Worm (Caenorhabditis elegans): ENCODE data around the gene cat-1.

cat-1 gene

DNA sequence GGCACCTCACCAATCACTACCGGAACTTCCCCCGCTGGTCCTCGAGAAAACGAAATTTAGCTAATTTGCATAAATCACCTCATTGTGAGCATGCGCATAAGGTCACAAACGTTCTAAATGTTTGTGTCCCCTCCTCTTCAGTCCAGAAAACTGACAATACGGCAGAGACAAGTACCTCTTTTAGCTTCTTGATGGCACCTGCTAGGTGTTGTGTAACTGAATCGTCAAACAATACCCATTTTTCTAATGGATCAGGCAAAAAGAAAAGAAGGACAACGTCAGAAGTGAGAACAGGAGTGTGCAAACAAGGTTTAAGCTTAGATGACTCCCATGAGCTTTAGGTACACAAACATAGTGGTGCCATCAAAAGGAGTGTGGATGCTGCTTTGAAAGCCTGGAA lies 11.0 kb downstream of the cat-1 start:
- TF ChIP-seq unc-62 (GFP tag; optimal IDR thresholded peaks at IDR 0.05), result no peak

- no peak for TF ChIP-seq unc-62 (GFP tag; optimal IDR thresholded peaks at IDR 0.05)
These were observed 12.1 kb downstream of the cat-1 start for ce11 chrX:5698419-5698818.

- no peak for TF ChIP-seq unc-62 (GFP tag; optimal IDR thresholded peaks at IDR 0.05)
These were observed 13.3 kb downstream of the cat-1 start, which contains the start of gene W01C8.5 for ce11 chrX:5697208-5697607. Gene W01C8.5, minus strand, starts transcription at chrX:5697308.

- TF ChIP-seq unc-62 (GFP tag; optimal IDR thresholded peaks at IDR 0.05), result no peak
These were observed 14.3 kb downstream of the cat-1 start for ce11 chrX:5696197-5696596.

DNA sequence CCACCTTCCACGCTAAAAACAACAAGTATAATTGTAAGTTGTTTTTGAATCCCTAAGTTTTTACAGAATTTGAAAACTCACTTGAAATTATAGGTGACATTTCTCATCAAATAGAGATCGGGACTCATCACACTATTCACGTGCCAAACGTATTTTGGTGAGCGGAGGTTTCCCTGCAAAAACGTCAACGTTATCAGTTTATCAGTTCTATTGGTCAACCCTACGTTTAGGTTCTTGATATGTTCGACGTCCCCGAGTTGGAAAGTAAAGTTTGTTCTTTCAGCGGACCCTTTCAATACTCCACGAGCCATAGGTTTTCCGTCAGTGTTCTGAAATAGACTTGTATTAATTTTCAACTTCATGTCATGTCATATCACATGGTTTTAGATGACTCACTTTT lies 15.1 kb downstream of the cat-1 start:
- TF ChIP-seq unc-62 (GFP tag; optimal IDR thresholded peaks at IDR 0.05), result no peak

- TF ChIP-seq unc-62 (GFP tag; optimal IDR thresholded peaks at IDR 0.05), result no peak
These were observed 18.4 kb downstream of the cat-1 start, which contains the start of gene W01C8.1 for ce11 chrX:5692099-5692498. Gene W01C8.1, plus strand, starts transcription at chrX:5692399.

- TF ChIP-seq unc-62 (GFP tag; optimal IDR thresholded peaks at IDR 0.05), result no peak
These were observed 21.5 kb downstream of the cat-1 start for ce11 chrX:5689077-5689476.

DNA sequence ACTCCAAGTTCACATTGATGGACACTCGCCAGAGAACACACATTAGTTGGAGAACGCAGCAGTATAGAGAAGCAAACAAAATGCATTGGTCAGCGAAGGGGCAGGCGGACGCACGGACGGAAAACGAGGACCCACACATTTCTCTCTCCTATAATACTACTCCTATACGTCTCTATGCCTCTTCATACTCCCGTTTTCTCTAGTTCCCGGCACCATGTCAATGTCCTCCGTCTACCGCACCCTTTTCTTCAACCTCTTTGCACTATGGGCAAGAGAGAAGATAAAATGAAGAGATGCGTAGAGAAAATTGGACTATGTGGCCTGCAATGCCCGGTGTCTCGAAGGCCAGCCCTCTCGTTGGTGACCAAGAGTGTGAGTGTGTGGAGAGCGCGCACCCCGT lies 24.5 kb downstream of the cat-1 start, which contains the start of gene set-20:
Gene set-20 (minus strand): TSS at position 94 of the 400 bp plus-strand sequence.
- no peak for TF ChIP-seq unc-62 (GFP tag; optimal IDR thresholded peaks at IDR 0.05)

- no peak for TF ChIP-seq unc-62 (GFP tag; optimal IDR thresholded peaks at IDR 0.05)
These were observed 30.4 kb downstream of the cat-1 start, which contains the start of gene set-19 for ce11 chrX:5680125-5680524. Gene set-19, minus strand, starts transcription at chrX:5680225.

DNA sequence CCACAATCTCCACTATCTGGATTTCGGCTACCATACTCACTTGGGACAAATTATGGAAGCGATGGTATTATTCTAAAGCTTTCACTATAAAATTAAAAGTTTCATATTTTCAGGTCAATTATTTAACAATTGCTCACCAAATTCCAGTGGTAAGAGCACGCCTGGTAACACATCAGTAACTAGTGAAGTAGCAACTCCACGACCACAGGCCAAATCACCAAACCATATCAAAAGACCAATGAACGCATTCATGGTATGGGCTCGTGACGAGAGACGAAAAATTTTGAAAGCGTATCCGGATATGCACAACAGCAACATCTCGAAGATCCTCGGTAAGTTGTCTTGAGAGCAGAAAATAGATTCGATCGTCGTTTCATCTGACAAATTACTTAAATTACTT lies 37.9 kb downstream of the cat-1 start:
- no peak for TF ChIP-seq unc-62 (GFP tag; optimal IDR thresholded peaks at IDR 0.05)

DNA sequence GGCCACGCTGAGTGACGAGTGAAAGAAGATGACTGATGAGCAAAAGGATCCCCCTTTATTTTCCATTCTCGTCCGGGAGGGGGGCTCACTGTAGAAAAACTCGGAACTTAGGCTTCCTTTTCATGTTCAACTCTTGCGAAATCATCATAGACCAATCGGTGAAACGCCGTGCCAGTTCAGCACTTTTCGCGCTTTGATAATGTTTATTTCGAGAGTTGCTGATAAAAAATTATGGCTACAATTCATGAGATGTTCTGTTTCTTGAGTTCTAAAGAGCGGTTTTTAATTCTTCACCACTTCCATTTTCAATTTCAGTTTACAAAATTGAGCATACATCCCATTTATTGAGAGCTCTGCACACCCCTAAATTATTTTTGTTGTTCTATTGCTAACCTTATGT lies 39.7 kb downstream of the cat-1 start:
- TF ChIP-seq unc-62 (GFP tag; optimal IDR thresholded peaks at IDR 0.05), result no peak

DNA sequence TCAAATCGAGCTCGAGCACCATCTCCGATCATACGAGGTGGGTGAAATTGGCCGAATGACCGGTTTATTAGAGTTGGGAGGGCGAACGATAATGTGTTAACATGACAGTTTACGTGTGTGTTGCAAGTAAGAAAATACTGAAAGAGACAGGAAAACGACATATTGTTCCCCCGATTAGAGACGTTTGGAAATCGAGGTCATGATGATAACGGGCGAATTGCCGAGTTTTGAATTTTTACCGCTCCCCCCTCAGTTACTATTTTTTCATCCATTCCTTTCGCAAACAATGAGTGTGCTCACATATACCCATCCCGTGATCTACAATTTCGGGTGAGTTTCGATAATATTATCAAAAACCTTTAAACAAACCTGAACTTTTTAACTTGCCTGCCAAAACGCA lies 40.8 kb downstream of the cat-1 start:
- no peak for TF ChIP-seq unc-62 (GFP tag; optimal IDR thresholded peaks at IDR 0.05)

ce11 chrX:5663537-5663936 lies 47.0 kb downstream of the cat-1 start, which contains the start of gene egl-13:
Gene egl-13, plus strand, starts transcription at chrX:5663837.
- no peak for TF ChIP-seq unc-62 (GFP tag; optimal IDR thresholded peaks at IDR 0.05)

ce11 chrX:5661179-5661578 lies 49.4 kb downstream of the cat-1 start:
- TF ChIP-seq unc-62 (GFP tag; optimal IDR thresholded peaks at IDR 0.05), result no peak

- no peak for TF ChIP-seq unc-62 (GFP tag; optimal IDR thresholded peaks at IDR 0.05)
These were observed 50.9 kb downstream of the cat-1 start, which contains the start of gene T22B7.22 for ce11 chrX:5659614-5660013. Gene T22B7.22, plus strand, starts transcription at chrX:5659967.
